Fruit fly (Drosophila melanogaster) whole organism, embryonic: ENCODE measurements around the gene CG34291.

ENCODE experiments used
- Abd-B ChIP-seq: fragments of 200-800 bp; sonication (Bioruptor generic); optimal IDR thresholded peaks from 2 replicates; lab custom pipeline; 2018; ENCODE audit warnings: missing biosample characterization, mild to moderate bottlenecking, missing genetic modification characterization, moderate library complexity
- Ada2b ChIP-seq: fragments of 200-800 bp; sonication (Bioruptor generic); IDR thresholded peaks from 2 replicates; pipeline ENCODE4 v1.3.6; 2022; ENCODE audit warnings: missing biosample characterization, missing genetic modification characterization
- BtbVII ChIP-seq: fragments of 200-800 bp; sonication (Bioruptor generic); optimal IDR thresholded peaks from 3 replicates; lab custom pipeline; 2017; ENCODE audit warnings: missing biosample characterization, mild to moderate bottlenecking, missing genetic modification characterization
- CG1024 ChIP-seq: fragments of 200-800 bp; sonication (Bioruptor generic); IDR thresholded peaks from 2 replicates; pipeline ENCODE4 v1.3.6; 2022; ENCODE audit warnings: missing biosample characterization, missing genetic modification characterization
- CG10274 ChIP-seq: fragments of 200-800 bp; sonication (Bioruptor generic); optimal IDR thresholded peaks from 3 replicates; lab custom pipeline; 2017; ENCODE audit warnings: missing biosample characterization, mild to moderate bottlenecking, missing genetic modification characterization
- CG11456 ChIP-seq: fragments of 200-800 bp; sonication (Bioruptor generic); IDR thresholded peaks from 3 replicates; pipeline ENCODE4 v1.3.6; 2022; ENCODE audit warnings: missing biosample characterization, missing genetic modification characterization
- CG13287 ChIP-seq: fragments of 200-800 bp; sonication (Bioruptor generic); IDR thresholded peaks from 2 replicates; pipeline ENCODE4 v1.3.6; 2022; ENCODE audit warnings: missing biosample characterization, missing genetic modification characterization; ENCODE audit not compliant: partially characterized antibody
- CG14860 ChIP-seq: fragments of 200-800 bp; sonication (Bioruptor generic); IDR thresholded peaks from 3 replicates; pipeline ENCODE4 v1.3.6; 2022; ENCODE audit warnings: missing biosample characterization, missing genetic modification characterization; ENCODE audit not compliant: partially characterized antibody
- CG15011 ChIP-seq: fragments of 200-800 bp; sonication (Bioruptor generic); optimal IDR thresholded peaks from 3 replicates; lab custom pipeline; 2018; ENCODE audit warnings: missing biosample characterization, mild to moderate bottlenecking, missing genetic modification characterization
- CG15269 ChIP-seq: fragments of 200-800 bp; sonication (Bioruptor generic); optimal IDR thresholded peaks from 2 replicates; lab custom pipeline; 2018; ENCODE audit warnings: missing biosample characterization, mild to moderate bottlenecking, missing genetic modification characterization, moderate library complexity
- CG2120 ChIP-seq: fragments of 200-800 bp; sonication (Bioruptor generic); optimal IDR thresholded peaks from 3 replicates; lab custom pipeline; 2016; ENCODE audit warnings: missing biosample characterization, missing genetic modification characterization
- CG2129 ChIP-seq: fragments of 200-800 bp; sonication (Bioruptor generic); IDR thresholded peaks from 2 replicates; pipeline ENCODE4 v1.3.6; 2022; ENCODE audit warnings: missing biosample characterization, missing genetic modification characterization; ENCODE audit not compliant: partially characterized antibody
- CG31441 ChIP-seq: fragments of 200-800 bp; sonication (Bioruptor generic); IDR thresholded peaks from 2 replicates; pipeline ENCODE4 v1.3.6; 2022; ENCODE audit warnings: missing biosample characterization, missing genetic modification characterization
- CG4820 ChIP-seq: fragments of 200-800 bp; sonication (Bioruptor generic); optimal IDR thresholded peaks from 3 replicates; lab custom pipeline; 2016; ENCODE audit warnings: missing biosample characterization, missing genetic modification characterization
- CG7839 ChIP-seq: fragments of 200-800 bp; sonication (Bioruptor generic); optimal IDR thresholded peaks from 3 replicates; lab custom pipeline; 2018; ENCODE audit warnings: missing biosample characterization, mild to moderate bottlenecking, missing genetic modification characterization, moderate library complexity
- CG8765 ChIP-seq: fragments of 200-800 bp; sonication (Bioruptor generic); IDR thresholded peaks from 2 replicates; pipeline ENCODE4 v1.3.6; 2022; ENCODE audit warnings: missing biosample characterization, missing genetic modification characterization
- CoRest ChIP-seq: fragments of 200-800 bp; sonication (Bioruptor generic); optimal IDR thresholded peaks from 3 replicates; lab custom pipeline; 2018; ENCODE audit warnings: missing biosample characterization, mild to moderate bottlenecking, missing genetic modification characterization, moderate library complexity
- Dbx ChIP-seq: fragments of 200-800 bp; sonication (Bioruptor generic); IDR thresholded peaks from 3 replicates; pipeline ENCODE4 v1.3.6; 2022; ENCODE audit warnings: missing biosample characterization, missing genetic modification characterization
- Dek ChIP-seq: fragments of 200-800 bp; sonication (Bioruptor generic); optimal IDR thresholded peaks from 3 replicates; lab custom pipeline; 2019; ENCODE audit warnings: missing biosample characterization, mild to moderate bottlenecking, missing genetic modification characterization, moderate library complexity
- ERR ChIP-seq: fragments of 200-800 bp; sonication (Bioruptor generic); optimal IDR thresholded peaks from 2 replicates; lab custom pipeline; 2016; ENCODE audit warnings: missing biosample characterization, missing genetic modification characterization
- Fer1 ChIP-seq: fragments of 200-800 bp; sonication (Bioruptor generic); optimal IDR thresholded peaks from 2 replicates; lab custom pipeline; 2017; ENCODE audit warnings: missing biosample characterization, mild to moderate bottlenecking, missing genetic modification characterization
- Hsf ChIP-seq: fragments of 200-800 bp; sonication (Bioruptor generic); optimal IDR thresholded peaks from 3 replicates; lab custom pipeline; 2016; ENCODE audit warnings: missing biosample characterization, missing genetic modification characterization
- Kr ChIP-seq: fragments of 200-800 bp; sonication (Bioruptor generic); optimal IDR thresholded peaks from 2 replicates; lab custom pipeline; 2017; ENCODE audit warnings: missing biosample characterization, mild to moderate bottlenecking, missing genetic modification characterization
- Mes4 ChIP-seq: fragments of 200-800 bp; sonication (Bioruptor generic); optimal IDR thresholded peaks from 2 replicates; lab custom pipeline; 2016; ENCODE audit warnings: missing biosample characterization, missing genetic modification characterization
- Myb ChIP-seq: fragments of 200-800 bp; sonication (Bioruptor generic); optimal IDR thresholded peaks from 2 replicates; lab custom pipeline; 2016; ENCODE audit warnings: missing biosample characterization, missing genetic modification characterization
- PHDP ChIP-seq: fragments of 200-800 bp; sonication (Bioruptor generic); optimal IDR thresholded peaks from 3 replicates; lab custom pipeline; 2018; ENCODE audit warnings: missing biosample characterization, mild to moderate bottlenecking, missing genetic modification characterization, moderate library complexity
- Ptx1 ChIP-seq: fragments of 200-800 bp; sonication (Bioruptor generic); IDR thresholded peaks from 2 replicates; pipeline ENCODE4 v1.3.6; 2022; ENCODE audit warnings: missing biosample characterization, missing genetic modification characterization
- Sin3A ChIP-seq: fragments of >200 bp; optimal IDR thresholded peaks from 2 replicates; lab custom pipeline; 2018
- Xbp1 ChIP-seq: fragments of 200-800 bp; sonication (Bioruptor generic); optimal IDR thresholded peaks from 3 replicates; lab custom pipeline; 2016; ENCODE audit warnings: missing biosample characterization, mild to moderate bottlenecking, missing genetic modification characterization
- YL-1 ChIP-seq: fragments of 200-800 bp; sonication (Bioruptor generic); optimal IDR thresholded peaks from 3 replicates; lab custom pipeline; 2017; ENCODE audit warnings: missing biosample characterization, mild to moderate bottlenecking, missing genetic modification characterization
- ash1 ChIP-seq: fragments of 200-800 bp; sonication (Bioruptor generic); optimal IDR thresholded peaks from 2 replicates; lab custom pipeline; 2018; ENCODE audit warnings: missing biosample characterization, mild to moderate bottlenecking, missing genetic modification characterization
- chm ChIP-seq: fragments of 200-800 bp; sonication (Bioruptor generic); IDR thresholded peaks from 2 replicates; pipeline ENCODE4 v1.3.6; 2022; ENCODE audit warnings: missing biosample characterization, missing genetic modification characterization
- dan ChIP-seq: fragments of 200-800 bp; sonication (Bioruptor generic); IDR thresholded peaks from 2 replicates; pipeline ENCODE4 v1.3.6; 2022; ENCODE audit warnings: missing biosample characterization, missing genetic modification characterization
- dati ChIP-seq: fragments of 200-800 bp; sonication (Bioruptor generic); IDR thresholded peaks from 2 replicates; pipeline ENCODE4 v1.3.6; 2022; ENCODE audit warnings: missing biosample characterization, missing genetic modification characterization
- fd102C ChIP-seq: fragments of 200-800 bp; sonication (Bioruptor generic); optimal IDR thresholded peaks from 2 replicates; lab custom pipeline; 2018; ENCODE audit warnings: missing biosample characterization, mild to moderate bottlenecking, missing genetic modification characterization, moderate library complexity
- gfzf ChIP-seq: fragments of 200-800 bp; sonication (Bioruptor generic); optimal IDR thresholded peaks from 2 replicates; lab custom pipeline; 2016; ENCODE audit warnings: missing biosample characterization, mild to moderate bottlenecking, missing genetic modification characterization, moderate library complexity
- h ChIP-seq: fragments of >200 bp; optimal IDR thresholded peaks from 2 replicates; lab custom pipeline; 2017
- jing ChIP-seq: fragments of 200-800 bp; sonication (Bioruptor generic); optimal IDR thresholded peaks from 2 replicates; lab custom pipeline; 2018; ENCODE audit warnings: missing biosample characterization, mild to moderate bottlenecking, missing genetic modification characterization
- kni ChIP-seq: fragments of 200-800 bp; sonication (Bioruptor generic); optimal IDR thresholded peaks from 3 replicates; lab custom pipeline; 2017; ENCODE audit warnings: mild to moderate bottlenecking, missing biosample characterization, missing genetic modification reagents, missing genetic modification characterization
- lmd ChIP-seq: fragments of 200-800 bp; sonication (Bioruptor generic); IDR thresholded peaks from 2 replicates; pipeline ENCODE4 v1.3.6; 2022; ENCODE audit warnings: missing biosample characterization, missing genetic modification characterization
- odd ChIP-seq: fragments of 200-800 bp; sonication (Bioruptor generic); optimal IDR thresholded peaks from 2 replicates; lab custom pipeline; 2017; ENCODE audit warnings: missing biosample characterization, mild to moderate bottlenecking, missing genetic modification characterization
- pb ChIP-seq: fragments of 200-800 bp; sonication (Bioruptor generic); optimal IDR thresholded peaks from 3 replicates; lab custom pipeline; 2016; ENCODE audit warnings: missing biosample characterization, missing genetic modification characterization
- run ChIP-seq: fragments of 200-800 bp; sonication (Bioruptor generic); optimal IDR thresholded peaks from 3 replicates; lab custom pipeline; 2018; ENCODE audit warnings: missing biosample characterization, mild to moderate bottlenecking, missing genetic modification characterization
- sc ChIP-seq, 3 experiments: fragments of >200 bp in 2 of 3; fragments of 200-800 bp in 1 of 3; sonication (Bioruptor generic) in 1 of 3; optimal IDR thresholded peaks; 2 replicates in 2 of 3; 3 replicates in 1 of 3; lab custom pipeline; 2017; ENCODE audit warnings: mild to moderate bottlenecking in 1 of 3, missing biosample characterization in 1 of 3, missing genetic modification characterization in 1 of 3, missing genetic modification reagents in 1 of 3
- tio ChIP-seq: fragments of 200-800 bp; sonication (Bioruptor generic); optimal IDR thresholded peaks from 2 replicates; lab custom pipeline; 2017; ENCODE audit warnings: missing biosample characterization, missing genetic modification characterization, inconsistent platforms
- toy ChIP-seq: fragments of 200-800 bp; sonication (Bioruptor generic); IDR thresholded peaks from 2 replicates; pipeline ENCODE4 v1.3.6; 2022; ENCODE audit warnings: missing biosample characterization, missing genetic modification characterization

CG34291 gene

DNA sequence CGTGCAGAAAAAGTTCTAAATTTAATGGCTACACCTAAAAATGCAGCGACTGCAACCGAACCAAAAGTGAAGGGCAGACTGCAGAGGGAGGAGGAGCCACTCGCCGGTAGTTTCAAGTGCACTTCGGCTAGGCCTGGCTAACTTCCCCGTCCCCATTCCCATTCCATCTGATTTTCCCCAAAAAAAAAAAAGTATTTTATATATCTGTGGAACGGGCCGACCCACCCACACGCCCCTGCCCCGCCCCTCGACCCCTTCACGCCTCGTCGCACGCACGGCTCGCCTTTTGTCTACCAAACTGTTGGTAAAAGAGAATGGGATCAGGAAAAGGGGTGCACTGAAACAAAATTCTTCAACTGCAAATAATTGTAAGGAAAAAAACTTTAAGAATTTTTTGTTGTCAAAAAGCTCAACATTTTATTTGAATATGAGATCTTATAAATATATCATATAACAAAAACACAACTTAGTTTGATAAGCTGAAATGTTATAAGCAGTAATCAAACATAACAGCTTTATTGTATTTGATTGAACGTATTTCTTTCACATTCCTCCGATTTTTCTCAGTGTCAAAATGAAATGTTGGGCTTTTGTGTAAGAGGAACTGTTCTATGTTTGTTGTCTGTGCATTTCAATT, 18.4 kb upstream of the CG34291 start (continued):
- TF ChIP-seq CG31441 (GFP tag; lab: Robert Waterston, UW), result peak; percentile 87
- TF ChIP-seq odd, result no peak
- no peak for TF ChIP-seq gfzf (GFP tag; lab: Kevin White, UChicago)
- peak; percentile 27; the same call in 1 of the 2 replicates for TF ChIP-seq Ada2b
- no peak for TF ChIP-seq fd102C
- TF ChIP-seq run (tag; lab: Kevin White, UChicago), result peak; percentile 49
- no peak for TF ChIP-seq Sin3A (lab: Kevin White, UChicago)
- no peak for TF ChIP-seq CG13287 (GFP tag; lab: Robert Waterston, UW)
- TF ChIP-seq CG7839 (tag; lab: Kevin White, UChicago), result peak; percentile 72
- TF ChIP-seq pb (GFP tag; lab: Kevin White, UChicago), result no peak
- TF ChIP-seq CG4820 (GFP tag; lab: Kevin White, UChicago), result no peak
- TF ChIP-seq Fer1 (GFP tag; lab: Kevin White, UChicago), result no peak
- no peak for TF ChIP-seq dan
- TF ChIP-seq h (lab: Kevin White, UChicago), result no peak
- peak; percentile 49 for TF ChIP-seq CoRest (tag; lab: Kevin White, UChicago)
- no peak for TF ChIP-seq Dek (tag; lab: Kevin White, UChicago)
- no peak for TF ChIP-seq ash1 (GFP tag; lab: Kevin White, UChicago)
- TF ChIP-seq tio (GFP tag; lab: Kevin White, UChicago), result peak; percentile 42
- no peak for TF ChIP-seq Dbx (GFP tag; lab: Robert Waterston, UW)
- peak; percentile 51; the same call in 1 of the 3 replicates for TF ChIP-seq CG11456 (GFP tag; lab: Robert Waterston, UW)
- TF ChIP-seq CG10274, result no peak
- no peak for TF ChIP-seq Hsf (GFP tag; lab: Kevin White, UChicago)
- no peak for TF ChIP-seq Mes4
- TF ChIP-seq Ptx1 (GFP tag; lab: Robert Waterston, UW), result peak; percentile 73
- TF ChIP-seq CG8765 (GFP tag; lab: Robert Waterston, UW), result no peak
- TF ChIP-seq chm (GFP tag; lab: Robert Waterston, UW), result no peak
- peak; percentile 18 for TF ChIP-seq CG15269 (tag; lab: Kevin White, UChicago)
- TF ChIP-seq CG2129, result no peak
- TF ChIP-seq jing (GFP tag; lab: Kevin White, UChicago), result no peak
- no peak for TF ChIP-seq sc (optimal IDR thresholded peaks at IDR 0.05; lab: Kevin White, UChicago)
- peak; percentile 28 for TF ChIP-seq sc (GFP tag; optimal IDR thresholded peaks at IDR 0.05; lab: Kevin White, UChicago)
- no peak for TF ChIP-seq CG14860 (GFP tag; lab: Robert Waterston, UW)
- peak; percentile 1 for TF ChIP-seq kni
- no peak for TF ChIP-seq Kr (GFP tag; lab: Kevin White, UChicago)
- no peak for TF ChIP-seq Myb
- TF ChIP-seq ERR (GFP tag; lab: Kevin White, UChicago), result no peak
- no peak for TF ChIP-seq toy (GFP tag; lab: Robert Waterston, UW)
- TF ChIP-seq dati (GFP tag; lab: Robert Waterston, UW), result no peak
- no peak for TF ChIP-seq BtbVII
- no peak for TF ChIP-seq CG2120
- no peak for TF ChIP-seq CG1024
- TF ChIP-seq YL-1 (GFP tag; lab: Kevin White, UChicago), result no peak
- TF ChIP-seq Xbp1, result peak; percentile 44
- TF ChIP-seq lmd (GFP tag; lab: Robert Waterston, UW), result peak; percentile 53
- peak; percentile 46 for TF ChIP-seq PHDP (tag; lab: Kevin White, UChicago)
- peak; percentile 56 for TF ChIP-seq Abd-B (GFP tag; lab: Kevin White, UChicago)
- TF ChIP-seq CG15011 (GFP tag; lab: Kevin White, UChicago), result peak; percentile 25
- TF ChIP-seq, all 482 proteins: peak for 156
